Fruit fly (Drosophila melanogaster) whole organism, pupa: ENCODE measurements around the gene CG42512.

Experiments
- CG14655 ChIP-seq: fragments of 200-800 bp; sonication (Bioruptor generic); optimal IDR thresholded peaks from 3 replicates; lab custom pipeline; 2017; ENCODE audit warnings: mild to moderate bottlenecking, missing biosample characterization, missing genetic modification reagents, missing genetic modification characterization
- CG15710 ChIP-seq: fragments of 200-800 bp; sonication (Bioruptor generic); optimal IDR thresholded peaks from 2 replicates; lab custom pipeline; 2018; ENCODE audit warnings: missing biosample characterization, mild to moderate bottlenecking, missing genetic modification characterization, moderate library complexity
- CG17806 ChIP-seq: fragments of 200-800 bp; sonication (Bioruptor generic); optimal IDR thresholded peaks from 2 replicates; lab custom pipeline; 2018; ENCODE audit warnings: missing biosample characterization, mild to moderate bottlenecking, missing genetic modification characterization, moderate library complexity
- CG4496 ChIP-seq: fragments of 200-800 bp; sonication (Bioruptor generic); IDR thresholded peaks from 3 replicates; pipeline ENCODE4 v1.3.6; 2022; ENCODE audit warnings: missing biosample characterization, missing genetic modification characterization
- CG8159 ChIP-seq: fragments of 200-800 bp; sonication (Bioruptor generic); optimal IDR thresholded peaks from 3 replicates; lab custom pipeline; 2018; ENCODE audit warnings: missing biosample characterization, mild to moderate bottlenecking, missing genetic modification characterization, moderate library complexity
- CG9948 ChIP-seq: fragments of 200-800 bp; sonication (Bioruptor generic); optimal IDR thresholded peaks from 2 replicates; lab custom pipeline; 2018; ENCODE audit warnings: missing biosample characterization, mild to moderate bottlenecking, missing genetic modification characterization, moderate library complexity
- D1 ChIP-seq: fragments of 200-800 bp; sonication (Bioruptor generic); optimal IDR thresholded peaks from 2 replicates; lab custom pipeline; 2018; ENCODE audit warnings: missing biosample characterization, mild to moderate bottlenecking, missing genetic modification characterization, moderate library complexity
- EcR ChIP-seq: fragments of 200-800 bp; sonication (Bioruptor generic); optimal IDR thresholded peaks from 3 replicates; lab custom pipeline; 2019; ENCODE audit warnings: missing biosample characterization, missing genetic modification characterization, mild to moderate bottlenecking, moderate library complexity, missing genetic modification reagents
- Pif1A ChIP-seq: fragments of 200-800 bp; sonication (Bioruptor generic); optimal IDR thresholded peaks from 3 replicates; lab custom pipeline; 2016; ENCODE audit warnings: missing biosample characterization, missing genetic modification characterization
- Pif1B ChIP-seq: fragments of 200-800 bp; sonication (Bioruptor generic); optimal IDR thresholded peaks from 3 replicates; lab custom pipeline; 2016; ENCODE audit warnings: missing biosample characterization, missing genetic modification characterization
- Snoo ChIP-seq: fragments of 200-800 bp; sonication (Bioruptor generic); optimal IDR thresholded peaks from 3 replicates; lab custom pipeline; 2017; ENCODE audit warnings: missing biosample characterization, mild to moderate bottlenecking, missing genetic modification characterization, inconsistent platforms
- fd96Ca ChIP-seq: fragments of 200-800 bp; sonication (Bioruptor generic); IDR thresholded peaks from 3 replicates; pipeline ENCODE4 v1.3.6; 2022; ENCODE audit warnings: missing biosample characterization, missing genetic modification characterization

dm6 chrX:16623524-16623923 lies 27.7 kb upstream of the CG42512 start:
- TF ChIP-seq EcR (GFP tag; lab: Kevin White, UChicago) (no peak), Pif1A (no peak), fd96Ca (GFP tag; lab: Robert Waterston, UW) (no peak), CG8159 (tag; lab: Kevin White, UChicago) (no peak), CG17806 (tag; lab: Kevin White, UChicago) (no peak), CG15710 (tag; lab: Kevin White, UChicago) (no peak), CG14655 (GFP tag; lab: Kevin White, UChicago) (no peak), Snoo (no peak), Pif1B (GFP tag; lab: Kevin White, UChicago) (no peak), CG4496 (GFP tag; lab: Robert Waterston, UW) (no peak), D1 (tag; lab: Kevin White, UChicago) (no peak), CG9948 (tag; lab: Kevin White, UChicago) (no peak)
